Worm (Caenorhabditis elegans) whole organism, midembryonic: ENCODE results near the gene scvp-1.

Experiments
- T22C8.4 ChIP-seq: fragments of 200-800 bp; sonication (Bioruptor generic); IDR thresholded peaks from 2 replicates; pipeline ENCODE4 v1.3.6; 2022; ENCODE audit warnings: missing genetic modification characterization, missing compliant biosample characterization
- cog-1 ChIP-seq: sonication (generic microtip); optimal IDR thresholded peaks from 2 replicates; lab custom pipeline; 2016; ENCODE audit warnings: missing genetic modification characterization, missing compliant biosample characterization
- flt-1 ChIP-seq: fragments of 200-800 bp; sonication (Bioruptor generic); IDR thresholded peaks from 2 replicates; pipeline ENCODE4 v1.3.6; 2022; ENCODE audit warnings: missing genetic modification characterization, missing compliant biosample characterization
- klf-2 ChIP-seq: fragments of 200-800 bp; sonication (Bioruptor generic); conservative IDR thresholded peaks from 2 replicates; pipeline ENCODE4 v1.3.6; 2022; ENCODE audit warnings: missing genetic modification reagents, missing genetic modification characterization, missing compliant biosample characterization
- med-1 ChIP-seq: sonication (generic microtip); optimal IDR thresholded peaks from 2 replicates; lab custom pipeline; 2017; ENCODE audit warnings: missing genetic modification characterization, mild to moderate bottlenecking, missing compliant biosample characterization, antibody characterized with exemption, missing genetic modification reagents; ENCODE audit not compliant: insufficient read depth
- ref-1 ChIP-seq: fragments of 200-800 bp; sonication (Bioruptor generic); conservative IDR thresholded peaks from 2 replicates; pipeline ENCODE4 v1.3.6; 2022; ENCODE audit warnings: missing genetic modification reagents, missing genetic modification characterization, missing compliant biosample characterization
- tab-1 ChIP-seq: fragments of 200-800 bp; sonication (Bioruptor generic); IDR thresholded peaks from 2 replicates; pipeline ENCODE4 v1.3.6; 2022; ENCODE audit warnings: missing genetic modification characterization, missing compliant biosample characterization
- ztf-23 ChIP-seq: fragments of 200-800 bp; sonication (Bioruptor generic); IDR thresholded peaks from 2 replicates; pipeline ENCODE4 v1.3.6; 2022; ENCODE audit warnings: missing genetic modification reagents, missing genetic modification characterization, missing compliant biosample characterization
- ztf-29 ChIP-seq: fragments of 200-800 bp; sonication (Bioruptor generic); IDR thresholded peaks from 2 replicates; pipeline ENCODE4 v1.3.6; 2022; ENCODE audit warnings: missing genetic modification reagents, missing genetic modification characterization, missing compliant biosample characterization

DNA sequence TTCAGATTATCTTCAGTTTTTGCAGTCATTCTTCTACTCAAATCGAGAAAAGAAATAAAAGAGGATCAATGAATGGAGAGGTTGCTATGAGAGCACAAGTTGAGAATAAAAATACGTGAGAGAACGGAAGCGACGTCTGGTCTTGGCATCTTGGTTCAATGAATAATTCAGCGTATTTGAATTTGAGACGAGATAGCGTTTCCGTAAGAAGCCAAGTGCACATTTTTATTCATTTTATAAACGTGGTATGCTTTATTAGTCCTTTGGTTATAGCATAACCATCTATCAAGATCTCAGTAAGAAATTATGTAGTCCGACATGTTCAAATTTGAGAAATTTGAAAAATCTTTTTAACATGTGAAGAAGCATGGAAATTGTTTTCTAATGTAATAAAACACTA lies 12.7 kb downstream of the scvp-1 start, which contains the start of gene F58B4.2:
- no peak for TF ChIP-seq ztf-29 (GFP tag; lab: Robert Waterston, UW)
- no peak for TF ChIP-seq flt-1 (GFP tag; lab: Robert Waterston, UW)
- TF ChIP-seq ref-1 (GFP tag; lab: Robert Waterston, UW), result no peak
- TF ChIP-seq klf-2 (GFP tag; lab: Robert Waterston, UW), result no peak
- TF ChIP-seq cog-1 (tag; lab: Kevin White, UChicago), result no peak
- no peak for TF ChIP-seq T22C8.4 (GFP tag; lab: Robert Waterston, UW)
- no peak for TF ChIP-seq ztf-23
- TF ChIP-seq med-1 (GFP tag; lab: Kevin White, UChicago), result no peak
- no peak for TF ChIP-seq tab-1 (GFP tag; lab: Robert Waterston, UW)
